ENCODE assay signal across 4 fruit fly cellular contexts in the genomic region with DNA sequence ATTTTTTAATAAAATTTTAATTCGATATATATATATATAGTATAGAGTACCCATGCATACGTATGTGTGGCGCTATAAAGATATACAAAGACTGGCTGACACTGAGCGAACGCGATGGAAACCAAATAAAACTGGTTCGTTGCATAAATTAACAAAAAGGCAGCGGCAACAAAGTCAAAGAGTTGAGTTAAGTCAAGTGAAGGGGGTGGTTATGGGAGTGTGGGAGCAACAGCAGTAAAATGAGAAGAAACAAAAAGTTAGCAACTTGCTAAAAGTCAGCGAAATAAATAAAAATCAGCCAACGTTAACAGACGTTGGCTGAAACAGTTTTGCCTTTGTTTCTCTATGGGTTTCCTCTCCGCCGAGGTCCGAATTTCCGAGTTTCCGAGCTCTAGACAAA.
TF ChIP-seq lines count a peak whose summit lies in the region.

No protein-coding gene starts in this region.

- TF ChIP-seq CTCF in whole organism, embryonic (GFP tag; optimal IDR thresholded peaks at IDR 0.05; lab: Kevin White, UChicago) = no peak

TF ChIP-seq in whole organism, adult, 20 proteins besides CTCF, POLR2A, EP300 and RAD21:
- peak; percentile 83 for TF ChIP-seq tj (GFP tag; optimal IDR thresholded peaks at IDR 0.05; lab: Kevin White, UChicago)
- no peak for TF ChIP-seq CG1620 (GFP tag; optimal IDR thresholded peaks at IDR 0.05; lab: Kevin White, UChicago)

TF ChIP-seq in whole organism, embryonic, 481 proteins besides CTCF, POLR2A, EP300 and RAD21:
- TF ChIP-seq CG12769 (tag; optimal IDR thresholded peaks at IDR 0.05; lab: Kevin White, UChicago) (no peak), vvl (GFP tag; IDR thresholded peaks at IDR 0.05; lab: Robert Waterston, UW) (peak; percentile 7), CG4328 (GFP tag; optimal IDR thresholded peaks at IDR 0.05; lab: Kevin White, UChicago) (no peak), chinmo (GFP tag; IDR thresholded peaks at IDR 0.05; lab: Robert Waterston, UW; ENCODE audit: partially characterized antibody) (peak; percentile 57; the same call in 1 of the 4 replicates), Adf1 (GFP tag; IDR thresholded peaks at IDR 0.05; lab: Robert Waterston, UW) (0 out of 2 replicates have a peak, but pooled peaks have one; percentile 0)

TF ChIP-seq in whole organism, prepupa, 60 proteins besides CTCF, POLR2A, EP300 and RAD21:
- TF ChIP-seq CG11294 (GFP tag; IDR thresholded peaks at IDR 0.05; lab: Robert Waterston, UW) = no peak
- TF ChIP-seq ss (GFP tag; optimal IDR thresholded peaks at IDR 0.05; lab: Kevin White, UChicago) = no peak
- TF ChIP-seq dsx (GFP tag; optimal IDR thresholded peaks at IDR 0.05; lab: Kevin White, UChicago; ENCODE audit: poor library complexity, severe bottlenecking) = peak; percentile 75
- peak; percentile 3 for TF ChIP-seq Eip78C (GFP tag; lab: Kevin White, UChicago)
TF ChIP-seq in whole organism, prepupa: peak in this region for 2.

TF ChIP-seq in whole organism, wandering third instar larva, 38 proteins besides CTCF, POLR2A, EP300 and RAD21:
- no peak for TF ChIP-seq fru (GFP tag; optimal IDR thresholded peaks at IDR 0.05; lab: Kevin White, UChicago)
- TF ChIP-seq jim (GFP tag; optimal IDR thresholded peaks at IDR 0.05; lab: Kevin White, UChicago) = peak; percentile 37
- no peak for TF ChIP-seq Jra (GFP tag; optimal IDR thresholded peaks at IDR 0.05; lab: Kevin White, UChicago)
- TF ChIP-seq Dif (GFP tag; optimal IDR thresholded peaks at IDR 0.05; lab: Kevin White, UChicago; ENCODE audit: partially characterized antibody) = no peak
- TF ChIP-seq Hnf4 (GFP tag; optimal IDR thresholded peaks at IDR 0.05; lab: Kevin White, UChicago) = no peak
- TF ChIP-seq rgr (GFP tag; optimal IDR thresholded peaks at IDR 0.05; lab: Kevin White, UChicago) = no peak
- no peak for TF ChIP-seq Abd-B (GFP tag; optimal IDR thresholded peaks at IDR 0.05; lab: Kevin White, UChicago)
TF ChIP-seq in whole organism, wandering third instar larva: peak in this region for 1.
